Worm (Caenorhabditis elegans): ENCODE results near the gene lmtr-2.

ce11 chrV:8051851-8052250, 40.9 kb upstream of the lmtr-2 start, which contains the start of gene sth-1:
- TF ChIP-seq elt-3 (tag; optimal IDR thresholded peaks at IDR 0.05), result no peak
- no peak for TF ChIP-seq ztf-11 (tag; optimal IDR thresholded peaks at IDR 0.05)
- TF ChIP-seq mab-5 (tag; optimal IDR thresholded peaks at IDR 0.05), result no peak
- TF ChIP-seq ces-1 (GFP tag; optimal IDR thresholded peaks at IDR 0.05), result no peak
- no peak for TF ChIP-seq unc-62 (GFP tag; optimal IDR thresholded peaks at IDR 0.05)
- TF ChIP-seq bed-3 (GFP tag; optimal IDR thresholded peaks at IDR 0.05), result no peak
- TF ChIP-seq snpc-4 (tag; optimal IDR thresholded peaks at IDR 0.05), result no peak
- no peak for TF ChIP-seq lsy-2 (tag; optimal IDR thresholded peaks at IDR 0.05)
- no peak for TF ChIP-seq sptf-1 (tag; optimal IDR thresholded peaks at IDR 0.05)

All from whole organism, mixed stage, embryonic.